Worm (Caenorhabditis elegans) whole organism, early embryonic: Measurements from ENCODE around the gene T05H10.4.

Experiments used
- aly-1 ChIP-seq: sonication (generic microtip); optimal IDR thresholded peaks from 2 replicates; lab custom pipeline; 2016; ENCODE audit warnings: missing genetic modification characterization, missing compliant biosample characterization
- ama-1 ChIP-seq: fragments of 150-350 bp; optimal IDR thresholded peaks from 2 replicates; lab custom pipeline; 2014
- ceh-36 ChIP-seq: sonication (generic microtip); optimal IDR thresholded peaks from 2 replicates; lab custom pipeline; 2016; ENCODE audit warnings: missing genetic modification characterization, inconsistent platforms, missing compliant biosample characterization
- hmg-4 ChIP-seq: fragments of 200-800 bp; sonication (Bioruptor generic); optimal IDR thresholded peaks from 2 replicates; lab custom pipeline; 2018; ENCODE audit warnings: mild to moderate bottlenecking, missing genetic modification characterization, missing compliant biosample characterization
- pes-1 ChIP-seq: fragments of 200-800 bp; sonication (Bioruptor generic); IDR thresholded peaks from 2 replicates; pipeline ENCODE4 v1.3.6; 2022; ENCODE audit warnings: missing genetic modification reagents, missing genetic modification characterization, missing compliant biosample characterization
- scrt-1 ChIP-seq: fragments of 200-800 bp; sonication (Bioruptor generic); IDR thresholded peaks from 2 replicates; pipeline ENCODE4 v1.3.6; 2022; ENCODE audit warnings: missing genetic modification characterization, missing compliant biosample characterization
- sea-1 ChIP-seq: fragments of 200-800 bp; sonication (Bioruptor generic); conservative IDR thresholded peaks from 2 replicates; pipeline ENCODE4 v1.3.6; 2022; ENCODE audit warnings: missing genetic modification characterization, missing compliant biosample characterization
- tbx-11 ChIP-seq: fragments of 200-800 bp; sonication (Bioruptor generic); IDR thresholded peaks from 2 replicates; pipeline ENCODE4 v1.3.6; 2022; ENCODE audit warnings: missing genetic modification characterization, missing compliant biosample characterization
- tra-4 ChIP-seq: sonication (generic microtip); optimal IDR thresholded peaks from 2 replicates; lab custom pipeline; 2017; ENCODE audit warnings: missing genetic modification characterization, missing compliant biosample characterization

ce11 chrII:8092537-8092936 lies 39.6 kb downstream of the T05H10.4 start, which contains the start of gene ltd-1:
- TF ChIP-seq tbx-11 (no peak), ama-1 (lab: Kevin White, UChicago) (no peak), hmg-4 (GFP tag; lab: Kevin White, UChicago) (no peak), ceh-36 (tag; lab: Kevin White, UChicago) (no peak), pes-1 (GFP tag; lab: Robert Waterston, UW) (no peak), scrt-1 (GFP tag; lab: Robert Waterston, UW) (no peak), aly-1 (tag; lab: Kevin White, UChicago) (no peak), tra-4 (no peak), sea-1 (GFP tag; lab: Robert Waterston, UW) (no peak)
